Worm (Caenorhabditis elegans) whole organism, L2 larva: ENCODE data around the gene srj-4.

Source experiments
- ZK546.5 ChIP-seq: sonication (generic microtip); optimal IDR thresholded peaks from 2 replicates; lab custom pipeline; 2017; ENCODE audit warnings: missing biosample characterization, missing genetic modification characterization
- aly-2 ChIP-seq: fragments of 150-350 bp; optimal IDR thresholded peaks from 2 replicates; lab custom pipeline; 2014; ENCODE audit warnings: missing biosample characterization, missing genetic modification characterization
- ceh-82 ChIP-seq: fragments of 150-350 bp; optimal IDR thresholded peaks from 2 replicates; lab custom pipeline; 2014; ENCODE audit warnings: missing biosample characterization, missing genetic modification characterization
- dmd-4 ChIP-seq: sonication (generic microtip); optimal IDR thresholded peaks from 2 replicates; lab custom pipeline; 2017; ENCODE audit warnings: missing biosample characterization, missing genetic modification characterization
- elt-3 ChIP-seq: sonication (generic microtip); optimal IDR thresholded peaks from 2 replicates; lab custom pipeline; 2017; ENCODE audit warnings: missing biosample characterization, missing genetic modification characterization
- lin-11 ChIP-seq: fragments of 150-350 bp; sonication (generic microtip); optimal IDR thresholded peaks from 2 replicates; lab custom pipeline; 2014; ENCODE audit warnings: missing biosample characterization, missing genetic modification characterization, inconsistent platforms, mixed read lengths
- lin-13 ChIP-seq: fragments of 150-350 bp; optimal IDR thresholded peaks from 2 replicates; lab custom pipeline; 2014; ENCODE audit warnings: missing biosample characterization, missing genetic modification reagents, missing genetic modification characterization
- lin-39 ChIP-seq: fragments of 150-350 bp; optimal IDR thresholded peaks from 2 replicates; lab custom pipeline; 2014; ENCODE audit warnings: missing biosample characterization, missing genetic modification reagents, missing genetic modification characterization
- mab-5 ChIP-seq: fragments of 150-350 bp; optimal IDR thresholded peaks from 2 replicates; lab custom pipeline; 2014; ENCODE audit warnings: missing biosample characterization, missing genetic modification characterization
- nhr-11 ChIP-seq: fragments of 150-350 bp; optimal IDR thresholded peaks from 2 replicates; lab custom pipeline; 2014; ENCODE audit warnings: missing biosample characterization, missing genetic modification characterization
- nhr-12 ChIP-seq: fragments of 150-350 bp; optimal IDR thresholded peaks from 2 replicates; lab custom pipeline; 2014; ENCODE audit warnings: missing biosample characterization, missing genetic modification characterization
- nhr-237 ChIP-seq: fragments of 150-350 bp; optimal IDR thresholded peaks from 2 replicates; lab custom pipeline; 2014; ENCODE audit warnings: missing biosample characterization, missing genetic modification characterization
- zag-1 ChIP-seq: fragments of 150-350 bp; optimal IDR thresholded peaks from 2 replicates; lab custom pipeline; 2014; ENCODE audit warnings: missing biosample characterization, missing genetic modification characterization
- ztf-11 ChIP-seq: sonication (generic microtip); optimal IDR thresholded peaks from 2 replicates; lab custom pipeline; 2017; ENCODE audit warnings: missing biosample characterization, missing genetic modification characterization

- TF ChIP-seq aly-2 (tag; lab: Kevin White, UChicago) (no peak), lin-13 (GFP tag; lab: Kevin White, UChicago) (no peak), ztf-11 (no peak), mab-5 (tag; lab: Kevin White, UChicago) (no peak), nhr-237 (no peak), lin-39 (tag; lab: Kevin White, UChicago) (no peak), ceh-82 (no peak), zag-1 (tag; lab: Kevin White, UChicago) (no peak), ZK546.5 (tag; lab: Kevin White, UChicago) (no peak), lin-11 (no peak), nhr-11 (tag; lab: Kevin White, UChicago) (no peak), nhr-12 (tag; lab: Kevin White, UChicago) (no peak), dmd-4 (no peak), elt-3 (tag; lab: Kevin White, UChicago) (no peak)
These were observed 1.8 kb upstream of the srj-4 start for ce11 chrV:12161157-12161556.
